Worm (Caenorhabditis elegans) whole organism, L4 larva: ENCODE measurements around the gene cyn-11.
A peak's percentile ranks its signal among the peaks of the same experiment; 100 is the strongest.

ENCODE experiments used
- D1046.2 ChIP-seq: fragments of 200-800 bp; sonication (Bioruptor generic); IDR thresholded peaks from 2 replicates; pipeline ENCODE4 v1.3.6; 2022; ENCODE audit warnings: missing genetic modification characterization, missing compliant biosample characterization
- F10B5.3 ChIP-seq: sonication (generic microtip); optimal IDR thresholded peaks from 2 replicates; lab custom pipeline; 2016; ENCODE audit warnings: mild to moderate bottlenecking, missing genetic modification characterization, missing compliant biosample characterization
- F26F4.8 ChIP-seq: fragments of 200-800 bp; sonication (Bioruptor generic); conservative IDR thresholded peaks from 2 replicates; pipeline ENCODE4 v1.3.6; 2022; ENCODE audit warnings: missing genetic modification characterization, missing compliant biosample characterization
- F37D6.2 ChIP-seq: sonication (generic microtip); optimal IDR thresholded peaks from 2 replicates; lab custom pipeline; 2016; ENCODE audit warnings: mild to moderate bottlenecking, missing genetic modification characterization, missing compliant biosample characterization
- F44E2.7 ChIP-seq: fragments of 200-800 bp; sonication (Bioruptor generic); IDR thresholded peaks from 2 replicates; pipeline ENCODE4 v2.1.2; 2022; ENCODE audit warnings: missing genetic modification characterization, missing compliant biosample characterization
- R02D3.7 ChIP-seq: fragments of 150-350 bp; sonication (generic microtip); optimal IDR thresholded peaks from 3 replicates; lab custom pipeline; 2014; ENCODE audit warnings: missing biosample characterization, missing genetic modification characterization
- Y105C5A.15 ChIP-seq: fragments of 200-800 bp; sonication (Bioruptor generic); IDR thresholded peaks from 2 replicates; pipeline ENCODE4 v1.3.6; 2022; ENCODE audit warnings: missing genetic modification characterization, missing compliant biosample characterization
- Y48G9A.11 ChIP-seq: fragments of 200-800 bp; sonication (Bioruptor generic); IDR thresholded peaks from 2 replicates; pipeline ENCODE4 v1.3.6; 2022; ENCODE audit warnings: missing genetic modification reagents, missing genetic modification characterization, missing compliant biosample characterization
- Y5F2A.4 ChIP-seq: fragments of 200-800 bp; sonication (Bioruptor generic); optimal IDR thresholded peaks from 2 replicates; lab custom pipeline; 2018; ENCODE audit warnings: mild to moderate bottlenecking, missing genetic modification characterization, missing compliant biosample characterization
- Y75B8A.6 ChIP-seq: fragments of 200-800 bp; sonication (Bioruptor generic); IDR thresholded peaks from 2 replicates; pipeline ENCODE4 v1.3.6; 2022; ENCODE audit warnings: missing genetic modification reagents, missing genetic modification characterization, missing compliant biosample characterization
- ZK546.5 ChIP-seq, 2 experiments: sonication (generic microtip); optimal IDR thresholded peaks; 2 replicates each; lab custom pipeline; 2017; ENCODE audit warnings: missing biosample characterization in 2 of 2, missing genetic modification characterization in 2 of 2
- aly-2 ChIP-seq: sonication (generic microtip); optimal IDR thresholded peaks from 2 replicates; lab custom pipeline; 2018; ENCODE audit warnings: missing biosample characterization, missing genetic modification characterization
- arid-1 ChIP-seq: fragments of 200-800 bp; sonication (Bioruptor generic); conservative IDR thresholded peaks from 2 replicates; pipeline ENCODE4 v1.3.6; 2022; ENCODE audit warnings: missing genetic modification reagents, missing genetic modification characterization, missing compliant biosample characterization
- attf-4 ChIP-seq: sonication (generic microtip); optimal IDR thresholded peaks from 3 replicates; lab custom pipeline; 2017; ENCODE audit warnings: missing biosample characterization, missing genetic modification characterization
- ceh-28 ChIP-seq: fragments of 150-350 bp; optimal IDR thresholded peaks from 2 replicates; lab custom pipeline; 2014; ENCODE audit warnings: missing biosample characterization, missing genetic modification reagents, missing genetic modification characterization
- ceh-44 ChIP-seq: fragments of 200-800 bp; sonication (Bioruptor generic); IDR thresholded peaks from 2 replicates; pipeline ENCODE4 v1.3.6; 2022; ENCODE audit warnings: missing genetic modification reagents, missing genetic modification characterization, missing compliant biosample characterization
- ceh-62 ChIP-seq: sonication (generic microtip); optimal IDR thresholded peaks from 2 replicates; lab custom pipeline; 2017; ENCODE audit warnings: missing biosample characterization, missing genetic modification characterization
- ceh-82 ChIP-seq: sonication (generic microtip); optimal IDR thresholded peaks from 2 replicates; lab custom pipeline; 2017; ENCODE audit warnings: missing biosample characterization, missing genetic modification characterization
- daf-16 ChIP-seq, 3 experiments: sonication (generic microtip); optimal IDR thresholded peaks; 2 replicates each; lab custom pipeline; 2016 to 2017; ENCODE audit warnings: missing genetic modification characterization in 3 of 3, missing genetic modification reagents in 3 of 3, mild to moderate bottlenecking in 2 of 3, missing compliant biosample characterization in 2 of 3, missing biosample characterization in 1 of 3, moderate library complexity in 1 of 3
- dmd-6 ChIP-seq: fragments of 200-800 bp; sonication (Bioruptor generic); IDR thresholded peaks from 2 replicates; pipeline ENCODE4 v1.3.6; 2022; ENCODE audit warnings: missing genetic modification reagents, missing genetic modification characterization, missing compliant biosample characterization
- dmd-9 ChIP-seq: fragments of 200-800 bp; sonication (Bioruptor generic); IDR thresholded peaks from 2 replicates; pipeline ENCODE4 v1.3.6; 2022; ENCODE audit warnings: missing genetic modification reagents, missing genetic modification characterization, missing compliant biosample characterization
- dpl-1 ChIP-seq: fragments of 150-350 bp; optimal IDR thresholded peaks from 2 replicates; lab custom pipeline; 2014; ENCODE audit warnings: missing biosample characterization, missing genetic modification reagents, missing genetic modification characterization
- duxl-1 ChIP-seq: sonication (generic microtip); optimal IDR thresholded peaks from 2 replicates; lab custom pipeline; 2016; ENCODE audit warnings: mild to moderate bottlenecking, missing genetic modification characterization, moderate library complexity, missing compliant biosample characterization; ENCODE audit not compliant: poor library complexity
- egl-43 ChIP-seq: fragments of 200-800 bp; sonication (Bioruptor generic); IDR thresholded peaks from 2 replicates; pipeline ENCODE4 v1.3.6; 2022; ENCODE audit warnings: missing genetic modification reagents, missing genetic modification characterization, missing compliant biosample characterization
- fkh-10 ChIP-seq: fragments of 150-350 bp; optimal IDR thresholded peaks from 2 replicates; lab custom pipeline; 2014; ENCODE audit warnings: missing biosample characterization, missing genetic modification reagents, missing genetic modification characterization
- fos-1 ChIP-seq: fragments of 150-350 bp; optimal IDR thresholded peaks from 2 replicates; lab custom pipeline; 2014; ENCODE audit warnings: missing biosample characterization, missing genetic modification characterization
- hif-1 ChIP-seq, 2 experiments: sonication (generic microtip); optimal IDR thresholded peaks; 2 replicates each; lab custom pipeline; 2016 to 2017; ENCODE audit warnings: missing compliant biosample characterization in 2 of 2, missing genetic modification characterization in 2 of 2, missing genetic modification reagents in 2 of 2, missing genotype in 2 of 2, mild to moderate bottlenecking in 1 of 2
- hlh-11 ChIP-seq: fragments of 200-800 bp; sonication (Bioruptor generic); optimal IDR thresholded peaks from 2 replicates; lab custom pipeline; 2018; ENCODE audit warnings: mild to moderate bottlenecking, missing genetic modification characterization, missing compliant biosample characterization
- hmg-1.1 ChIP-seq: fragments of 200-800 bp; sonication (Bioruptor generic); IDR thresholded peaks from 2 replicates; pipeline ENCODE4 v1.3.6; 2022; ENCODE audit warnings: missing genetic modification reagents, missing genetic modification characterization, missing compliant biosample characterization
- jun-1 ChIP-seq: fragments of 150-350 bp; optimal IDR thresholded peaks from 2 replicates; lab custom pipeline; 2014; ENCODE audit warnings: missing biosample characterization, missing genetic modification reagents, missing genetic modification characterization
- lin-38 ChIP-seq: fragments of 200-800 bp; sonication (Bioruptor generic); IDR thresholded peaks from 2 replicates; pipeline ENCODE4 v1.3.6; 2022; ENCODE audit warnings: missing genetic modification reagents, missing genetic modification characterization, missing compliant biosample characterization
- lin-39 ChIP-seq: fragments of 150-350 bp; optimal IDR thresholded peaks from 2 replicates; lab custom pipeline; 2014; ENCODE audit warnings: missing biosample characterization, missing genetic modification reagents, missing genetic modification characterization
- lir-3 ChIP-seq: sonication (generic microtip); optimal IDR thresholded peaks from 2 replicates; lab custom pipeline; 2016; ENCODE audit warnings: mild to moderate bottlenecking, missing genetic modification characterization, missing compliant biosample characterization
- madf-5 ChIP-seq, 2 experiments: fragments of 200-800 bp; sonication (Bioruptor generic); IDR thresholded peaks; 2 replicates each; pipeline ENCODE4 v1.3.6; 2022; ENCODE audit warnings: missing compliant biosample characterization in 2 of 2, missing genetic modification characterization in 2 of 2
- mdt-29 ChIP-seq: fragments of 200-800 bp; sonication (Bioruptor generic); IDR thresholded peaks from 2 replicates; pipeline ENCODE4 v1.3.6; 2022; ENCODE audit warnings: missing genetic modification reagents, missing genetic modification characterization, missing compliant biosample characterization
- mes-2 ChIP-seq: sonication (generic microtip); optimal IDR thresholded peaks from 2 replicates; lab custom pipeline; 2016; ENCODE audit warnings: missing genotype, mild to moderate bottlenecking, missing genetic modification characterization, missing compliant biosample characterization; ENCODE audit not compliant: poor library complexity, severe bottlenecking
- mxl-2 ChIP-seq: fragments of 200-800 bp; sonication (Bioruptor generic); conservative IDR thresholded peaks from 2 replicates; pipeline ENCODE4 v1.3.6; 2022; ENCODE audit warnings: missing genetic modification reagents, missing genetic modification characterization, missing compliant biosample characterization
- nhr-41 ChIP-seq: fragments of 200-800 bp; sonication (Bioruptor generic); IDR thresholded peaks from 2 replicates; pipeline ENCODE4 v1.3.6; 2022; ENCODE audit warnings: missing genetic modification reagents, missing genetic modification characterization, missing compliant biosample characterization
- php-3 ChIP-seq: fragments of 200-800 bp; sonication (Bioruptor generic); IDR thresholded peaks from 2 replicates; pipeline ENCODE4 v1.3.6; 2022; ENCODE audit warnings: missing genetic modification reagents, missing genetic modification characterization, missing compliant biosample characterization
- pqm-1 ChIP-seq: sonication (generic microtip); optimal IDR thresholded peaks from 2 replicates; lab custom pipeline; 2017; ENCODE audit warnings: missing biosample characterization, missing genetic modification characterization
- saeg-2 ChIP-seq: fragments of 200-800 bp; sonication (Bioruptor generic); IDR thresholded peaks from 2 replicates; pipeline ENCODE4 v1.3.6; 2022; ENCODE audit warnings: missing genetic modification reagents, missing genetic modification characterization, missing compliant biosample characterization
- sdz-12 ChIP-seq: fragments of 200-800 bp; sonication (Bioruptor generic); optimal IDR thresholded peaks from 2 replicates; lab custom pipeline; 2018; ENCODE audit warnings: mild to moderate bottlenecking, missing genetic modification characterization, missing compliant biosample characterization
- spr-1 ChIP-seq: sonication (generic microtip); optimal IDR thresholded peaks from 2 replicates; lab custom pipeline; 2016; ENCODE audit warnings: mild to moderate bottlenecking, missing genetic modification characterization, missing compliant biosample characterization
- tra-1 ChIP-seq: fragments of 200-800 bp; sonication (Bioruptor generic); IDR thresholded peaks from 2 replicates; pipeline ENCODE4 v1.3.6; 2022; ENCODE audit warnings: missing genetic modification reagents, missing genetic modification characterization, missing compliant biosample characterization
- unc-39 ChIP-seq: sonication (generic microtip); optimal IDR thresholded peaks from 2 replicates; lab custom pipeline; 2017; ENCODE audit warnings: missing biosample characterization, missing genetic modification characterization
- zag-1 ChIP-seq: fragments of 150-350 bp; optimal IDR thresholded peaks from 2 replicates; lab custom pipeline; 2014; ENCODE audit warnings: missing biosample characterization, missing genetic modification characterization

cyn-11 gene

ce11 chrII:8747246-8747938 is 31.3 kb upstream of the cyn-11 start (continued):
- peak; percentile 75 for TF ChIP-seq D1046.2 (GFP tag; lab: Robert Waterston, UW)
- peak; percentile 20 for TF ChIP-seq fos-1 (tag; lab: Kevin White, UChicago)
- TF ChIP-seq Y75B8A.6 (GFP tag; lab: Robert Waterston, UW): peak; percentile 66; the same call in 1 of the 2 replicates
- no peak for TF ChIP-seq ceh-44 (GFP tag; lab: Robert Waterston, UW)
- no peak for TF ChIP-seq zag-1 (tag; lab: Kevin White, UChicago)
- no peak for TF ChIP-seq saeg-2 (GFP tag; lab: Robert Waterston, UW)
- TF ChIP-seq dmd-6 (GFP tag; lab: Robert Waterston, UW): peak; percentile 52
- peak; percentile 54; the same call in 1 of the 2 replicates for TF ChIP-seq F44E2.7 (GFP tag; lab: Robert Waterston, UW)
- no peak for TF ChIP-seq R02D3.7 (tag; lab: Kevin White, UChicago)
- TF ChIP-seq lir-3: no peak
- no peak for TF ChIP-seq ceh-62 (tag; lab: Kevin White, UChicago)
- no peak for TF ChIP-seq pqm-1 (tag; lab: Kevin White, UChicago)
- no peak for TF ChIP-seq sdz-12 (GFP tag; lab: Kevin White, UChicago)
- TF ChIP-seq mdt-29 (GFP tag; lab: Robert Waterston, UW): peak; percentile 48; the same call in 1 of the 2 replicates

- peak; percentile 32 for TF ChIP-seq mes-2
- TF ChIP-seq ceh-82: no peak
- no peak for TF ChIP-seq attf-4 (tag; lab: Kevin White, UChicago)
- no peak for TF ChIP-seq F37D6.2 (tag; lab: Kevin White, UChicago)
- no peak for TF ChIP-seq ZK546.5 (tag; optimal IDR thresholded peaks at IDR 0.05; lab: Kevin White, UChicago)
- peak in 1 of 2 experiments; percentile 13 for TF ChIP-seq hif-1 (tag; optimal IDR thresholded peaks at IDR 0.05; lab: Kevin White, UChicago)
- TF ChIP-seq hmg-1.1: no peak
- no peak for TF ChIP-seq daf-16 (GFP tag; optimal IDR thresholded peaks at IDR 0.05; lab: Kevin White, UChicago)
- peak; percentile 7 for TF ChIP-seq daf-16 (tag; optimal IDR thresholded peaks at IDR 0.05; lab: Kevin White, UChicago)
- no peak; the same call in 1 of the 2 replicates for TF ChIP-seq Y75B8A.6 (GFP tag; lab: Robert Waterston, UW)
- TF ChIP-seq F26F4.8 (GFP tag; lab: Robert Waterston, UW): no peak
- TF ChIP-seq jun-1 (tag; lab: Kevin White, UChicago): no peak
- TF ChIP-seq hlh-11: no peak
- no peak for TF ChIP-seq ceh-28 (tag; lab: Kevin White, UChicago)
- TF ChIP-seq pqm-1 (tag; lab: Kevin White, UChicago): no peak
- TF ChIP-seq fkh-10 (GFP tag; lab: Kevin White, UChicago): no peak
- no peak for TF ChIP-seq Y5F2A.4 (GFP tag; lab: Kevin White, UChicago)
- TF ChIP-seq dpl-1 (GFP tag; lab: Kevin White, UChicago): no peak
- TF ChIP-seq nhr-41: peak; percentile 43
- TF ChIP-seq lin-38 (GFP tag; lab: Robert Waterston, UW): 0 out of 2 replicates have a peak, but pooled peaks have one; percentile 4
- peak; percentile 74; the same call in 1 of the 2 replicates for TF ChIP-seq Y105C5A.15 (GFP tag; lab: Robert Waterston, UW)
- no peak for TF ChIP-seq dmd-9 (GFP tag; lab: Robert Waterston, UW)
- TF ChIP-seq D1046.2 (GFP tag; lab: Robert Waterston, UW): peak; percentile 28; the same call in 1 of the 2 replicates
- no peak for TF ChIP-seq aly-2 (tag; lab: Kevin White, UChicago)
- no peak for TF ChIP-seq F10B5.3 (tag; lab: Kevin White, UChicago)
- TF ChIP-seq tra-1 (GFP tag; lab: Robert Waterston, UW): peak; percentile 17; the same call in 1 of the 2 replicates
- TF ChIP-seq R02D3.7 (tag; lab: Kevin White, UChicago): no peak
- TF ChIP-seq php-3 (GFP tag; lab: Robert Waterston, UW): no peak
- no peak for TF ChIP-seq lin-39 (tag; lab: Kevin White, UChicago)
- peak; percentile 58 for TF ChIP-seq duxl-1 (tag; lab: Kevin White, UChicago)
- peak; percentile 68 for TF ChIP-seq mxl-2 (GFP tag; lab: Robert Waterston, UW)
- no peak for TF ChIP-seq lir-3
- 0 out of 2 replicates have a peak, but pooled peaks have one; percentile 37 for TF ChIP-seq arid-1
- TF ChIP-seq Y48G9A.11: no peak
- TF ChIP-seq unc-39 (tag; lab: Kevin White, UChicago): no peak
- peak; percentile 74 for TF ChIP-seq sdz-12 (GFP tag; lab: Kevin White, UChicago)
- 0 out of 2 replicates have a peak, but pooled peaks have one; percentile 11 for TF ChIP-seq egl-43 (GFP tag; lab: Robert Waterston, UW)
- peak in 1 of 2 experiments; percentile 63; a peak in 1 of 4 replicates for TF ChIP-seq madf-5 (GFP tag; IDR thresholded peaks at IDR 0.05; lab: Robert Waterston, UW)
- no peak for TF ChIP-seq spr-1 (tag; lab: Kevin White, UChicago)
These were observed 30.3 kb upstream of the cyn-11 start for ce11 chrII:8746298-8746775.
